Fruit fly (Drosophila melanogaster): ENCODE data around the gene ringer.

Gene ringer

dm6 chr3L:16385880-16386584, 26.8 kb upstream of the ringer start, which contains the start of the genes Agpat3 and RAF2 (continued):
- TF ChIP-seq Six4 (GFP tag; optimal IDR thresholded peaks at IDR 0.05): peak; percentile 21
- TF ChIP-seq Med (GFP tag): peak; percentile 82
- peak; percentile 43 for TF ChIP-seq NfI (GFP tag; optimal IDR thresholded peaks at IDR 0.05)
- peak; percentile 50; the same call in 1 of the 3 replicates for TF ChIP-seq Dbx (GFP tag; IDR thresholded peaks at IDR 0.05)
- no peak for TF ChIP-seq sug (tag; optimal IDR thresholded peaks at IDR 0.05)
- peak; percentile 77; the same call in 2 of the 3 replicates for TF ChIP-seq CG17361 (GFP tag; IDR thresholded peaks at IDR 0.05)
- TF ChIP-seq knrl (GFP tag; IDR thresholded peaks at IDR 0.05; ENCODE audit: partially characterized antibody): no peak
- peak; percentile 15 for TF ChIP-seq CG15011 (GFP tag; optimal IDR thresholded peaks at IDR 0.05)
- peak in 1 of 2 experiments; percentile 35 for TF ChIP-seq bsh (GFP tag; optimal IDR thresholded peaks at IDR 0.05)
- peak; percentile 50 for TF ChIP-seq CG9817 (tag; optimal IDR thresholded peaks at IDR 0.05)
- peak; percentile 3 for TF ChIP-seq Sin3A (optimal IDR thresholded peaks at IDR 0.05)
- 0 out of 2 replicates have a peak, but pooled peaks have one; percentile 21 for TF ChIP-seq wor (GFP tag; IDR thresholded peaks at IDR 0.05)
- peak; percentile 49 for TF ChIP-seq CG13424 (tag; optimal IDR thresholded peaks at IDR 0.05)
- peak; percentile 21 for TF ChIP-seq CG8388 (GFP tag; optimal IDR thresholded peaks at IDR 0.05)
- peak; percentile 47 for TF ChIP-seq CG15514 (GFP tag; optimal IDR thresholded peaks at IDR 0.05)
- TF ChIP-seq eyg (GFP tag; optimal IDR thresholded peaks at IDR 0.05): no peak
- peak; percentile 46 for TF ChIP-seq CG17328 (GFP tag; IDR thresholded peaks at IDR 0.05)
- peak; percentile 56; the same call in 1 of the 3 replicates for TF ChIP-seq dysf (GFP tag; IDR thresholded peaks at IDR 0.05)
- TF ChIP-seq tin (GFP tag; optimal IDR thresholded peaks at IDR 0.05): peak; percentile 67
- TF ChIP-seq CG17829 (tag; optimal IDR thresholded peaks at IDR 0.05): peak; percentile 46
- peak; percentile 31; the same call in 1 of the 2 replicates for TF ChIP-seq E2f2 (GFP tag; IDR thresholded peaks at IDR 0.05)
- TF ChIP-seq CG15601 (tag; optimal IDR thresholded peaks at IDR 0.05): peak; percentile 34
- peak; percentile 30; the same call in 1 of the 2 replicates for TF ChIP-seq CG3847 (GFP tag; IDR thresholded peaks at IDR 0.05)
- peak; percentile 5; the same call in 1 of the 2 replicates for TF ChIP-seq Drgx (GFP tag; IDR thresholded peaks at IDR 0.05)
- peak; percentile 51; the same call in 1 of the 2 replicates for TF ChIP-seq sisA (GFP tag; IDR thresholded peaks at IDR 0.05)
- TF ChIP-seq esg (GFP tag; conservative IDR thresholded peaks at IDR 0.05): peak; percentile 57
- TF ChIP-seq pan (optimal IDR thresholded peaks at IDR 0.05): no peak
- TF ChIP-seq pan (GFP tag; optimal IDR thresholded peaks at IDR 0.05 in 1 of 2, IDR thresholded peaks at IDR 0.05 in 1 of 2): peak in 1 of 2 experiments; percentile 5
- TF ChIP-seq CG6654 (GFP tag; optimal IDR thresholded peaks at IDR 0.05): no peak
- peak; percentile 31; the same call in 1 of the 2 replicates for TF ChIP-seq HLH3B (GFP tag; IDR thresholded peaks at IDR 0.05)
- no peak for TF ChIP-seq tup (GFP tag; optimal IDR thresholded peaks at IDR 0.05)
- peak; percentile 21 to 28 for TF ChIP-seq chif (GFP tag; optimal IDR thresholded peaks at IDR 0.05)
- TF ChIP-seq nom (GFP tag; optimal IDR thresholded peaks at IDR 0.05): no peak
- peak; percentile 46 for TF ChIP-seq Sox102F (GFP tag; optimal IDR thresholded peaks at IDR 0.05)
- TF ChIP-seq Camta (GFP tag; optimal IDR thresholded peaks at IDR 0.05): peak; percentile 6
- peak; percentile 57 for TF ChIP-seq CG12104 (GFP tag; optimal IDR thresholded peaks at IDR 0.05)
- TF ChIP-seq E2f1 (GFP tag; IDR thresholded peaks at IDR 0.05): peak; percentile 52
- no peak for TF ChIP-seq CG10462 (GFP tag; optimal IDR thresholded peaks at IDR 0.05)
- TF ChIP-seq Oli (tag; optimal IDR thresholded peaks at IDR 0.05): peak; percentile 33
- TF ChIP-seq Chrac-16 (GFP tag; optimal IDR thresholded peaks at IDR 0.05): peak; percentile 66
- peak; percentile 95 for TF ChIP-seq CG7745 (tag; optimal IDR thresholded peaks at IDR 0.05)
- TF ChIP-seq ssp (GFP tag; IDR thresholded peaks at IDR 0.05): peak; percentile 85
- TF ChIP-seq Sry-δ (GFP tag; optimal IDR thresholded peaks at IDR 0.05): peak; percentile 12
- TF ChIP-seq CG9727 (GFP tag; optimal IDR thresholded peaks at IDR 0.05): peak; percentile 41
- TF ChIP-seq CHES-1-like (GFP tag; optimal IDR thresholded peaks at IDR 0.05): peak; percentile 20
- TF ChIP-seq Trl (optimal IDR thresholded peaks at IDR 0.05): no peak
- peak; percentile 20 for TF ChIP-seq Trl (GFP tag; optimal IDR thresholded peaks at IDR 0.05)
- TF ChIP-seq CG10979 (tag; optimal IDR thresholded peaks at IDR 0.05): peak; percentile 8
- peak; percentile 9 for TF ChIP-seq Dp (GFP tag; optimal IDR thresholded peaks at IDR 0.05)
- 0 out of 2 replicates have a peak, but pooled peaks have one; percentile 10 for TF ChIP-seq CG5953 (GFP tag; IDR thresholded peaks at IDR 0.05)

Measured in whole organism, embryonic.